Worm (Caenorhabditis elegans) whole organism, L1 larva: ENCODE data around the gene C33F10.11.

ENCODE experiments used
- dsc-1 ChIP-seq: sonication (generic microtip); optimal IDR thresholded peaks from 2 replicates; lab custom pipeline; 2016; ENCODE audit warnings: mild to moderate bottlenecking, missing genetic modification characterization, missing compliant biosample characterization
- fkh-4 ChIP-seq: sonication (generic microtip); optimal IDR thresholded peaks from 2 replicates; lab custom pipeline; 2016; ENCODE audit warnings: missing compliant biosample characterization, missing genetic modification characterization, borderline replicate concordance
- fos-1 ChIP-seq: fragments of 150-350 bp; optimal IDR thresholded peaks from 2 replicates; lab custom pipeline; 2014; ENCODE audit warnings: missing biosample characterization, missing genetic modification characterization
- lin-14 ChIP-seq: fragments of 200-800 bp; sonication (Bioruptor generic); optimal IDR thresholded peaks from 2 replicates; lab custom pipeline; 2018; ENCODE audit warnings: mild to moderate bottlenecking, missing genetic modification characterization, moderate library complexity, missing compliant biosample characterization
- lin-39 ChIP-seq: fragments of 150-350 bp; optimal IDR thresholded peaks from 2 replicates; lab custom pipeline; 2014; ENCODE audit warnings: missing biosample characterization, missing genetic modification reagents, missing genetic modification characterization
- nhr-12 ChIP-seq: sonication (generic microtip); optimal IDR thresholded peaks from 2 replicates; lab custom pipeline; 2017; ENCODE audit warnings: missing biosample characterization, missing genetic modification characterization
- nhr-77 ChIP-seq: fragments of 150-350 bp; optimal IDR thresholded peaks from 2 replicates; lab custom pipeline; 2014; ENCODE audit warnings: missing biosample characterization, missing genetic modification characterization
- skn-1 ChIP-seq: fragments of 150-350 bp; optimal IDR thresholded peaks from 2 replicates; lab custom pipeline; 2014; ENCODE audit warnings: missing biosample characterization, missing genetic modification characterization
- sox-4 ChIP-seq: sonication (generic microtip); optimal IDR thresholded peaks from 2 replicates; lab custom pipeline; 2016; ENCODE audit warnings: missing genetic modification characterization, missing compliant biosample characterization
- unc-62 ChIP-seq: fragments of 150-350 bp; optimal IDR thresholded peaks from 2 replicates; lab custom pipeline; 2014; ENCODE audit warnings: missing biosample characterization, missing genetic modification reagents, missing genetic modification characterization
- ztf-4 ChIP-seq: fragments of 150-350 bp; optimal IDR thresholded peaks from 2 replicates; lab custom pipeline; 2014; ENCODE audit warnings: missing biosample characterization, missing genetic modification characterization

ce11 chrII:4855489-4855888 is 20.8 kb upstream of the C33F10.11 start:
- TF ChIP-seq fos-1 (tag; lab: Kevin White, UChicago) (no peak), lin-14 (peak; percentile 65), fkh-4 (tag; lab: Kevin White, UChicago) (no peak), unc-62 (GFP tag; lab: Kevin White, UChicago) (no peak), nhr-77 (tag; lab: Kevin White, UChicago) (no peak), dsc-1 (tag; lab: Kevin White, UChicago) (no peak), lin-39 (tag; lab: Kevin White, UChicago) (no peak), skn-1 (tag; lab: Kevin White, UChicago) (no peak), nhr-12 (tag; lab: Kevin White, UChicago) (no peak), ztf-4 (tag; lab: Kevin White, UChicago) (no peak), sox-4 (no peak)
